Fruit fly (Drosophila melanogaster): ENCODE data around the gene CG15130.

The CG15130 gene

dm6 chr2L:20416754-20417563 lies 7.5 kb downstream of the CG15130 start, which contains the start of the genes CG10949 and Arpc2 (continued):
- no peak for TF ChIP-seq HLH54F (GFP tag; optimal IDR thresholded peaks at IDR 0.05)
- peak; percentile 29 for TF ChIP-seq lab (GFP tag; optimal IDR thresholded peaks at IDR 0.05)
- TF ChIP-seq vvl (GFP tag; IDR thresholded peaks at IDR 0.05), result peak; percentile 27; the same call in 1 of the 2 replicates
- TF ChIP-seq pum (GFP tag; optimal IDR thresholded peaks at IDR 0.05), result no peak
- TF ChIP-seq ttk (GFP tag; IDR thresholded peaks at IDR 0.05), result no peak
- TF ChIP-seq CG11093 (GFP tag; IDR thresholded peaks at IDR 0.05), result no peak
- TF ChIP-seq CG12236 (GFP tag; optimal IDR thresholded peaks at IDR 0.05), result no peak
- TF ChIP-seq Mad (GFP tag; optimal IDR thresholded peaks at IDR 0.05), result peak; percentile 8
- TF ChIP-seq CG13296 (GFP tag; optimal IDR thresholded peaks at IDR 0.05), result peak; percentile 48
- TF ChIP-seq Asciz (GFP tag; optimal IDR thresholded peaks at IDR 0.05), result no peak
- peak; percentile 44; the same call in 1 of the 2 replicates for TF ChIP-seq nerfin-2 (GFP tag; IDR thresholded peaks at IDR 0.05; ENCODE audit: partially characterized antibody)
- TF ChIP-seq aop (GFP tag; IDR thresholded peaks at IDR 0.05), result no peak
- TF ChIP-seq az2 (GFP tag; optimal IDR thresholded peaks at IDR 0.05), result peak; percentile 52
- peak; percentile 12 for TF ChIP-seq CG6765 (GFP tag; optimal IDR thresholded peaks at IDR 0.05)
- peak; percentile 66 for TF ChIP-seq CG18262 (tag; optimal IDR thresholded peaks at IDR 0.05)
- TF ChIP-seq CG15601 (tag; optimal IDR thresholded peaks at IDR 0.05), result peak; percentile 67
- peak; percentile 28; the same call in 2 of the 3 replicates for TF ChIP-seq HLH4C (GFP tag; IDR thresholded peaks at IDR 0.05; ENCODE audit: partially characterized antibody)
- TF ChIP-seq eve (GFP tag; optimal IDR thresholded peaks at IDR 0.05), result no peak
- peak; percentile 58 for TF ChIP-seq dmrt11E (tag; optimal IDR thresholded peaks at IDR 0.05)
- peak; percentile 84 for TF ChIP-seq sd (tag; optimal IDR thresholded peaks at IDR 0.05)
- TF ChIP-seq Fer2 (tag; optimal IDR thresholded peaks at IDR 0.05), result peak; percentile 35
- peak; percentile 79 for TF ChIP-seq Med (GFP tag)
- no peak for TF ChIP-seq ERR (GFP tag; optimal IDR thresholded peaks at IDR 0.05)
- peak; percentile 83 for TF ChIP-seq dm (GFP tag; optimal IDR thresholded peaks at IDR 0.05)
- peak; percentile 53; the same call in 1 of the 2 replicates for TF ChIP-seq NFAT (GFP tag; IDR thresholded peaks at IDR 0.05)
- TF ChIP-seq CG13894 (tag; optimal IDR thresholded peaks at IDR 0.05), result peak; percentile 27
- TF ChIP-seq so (GFP tag; IDR thresholded peaks at IDR 0.05), result no peak
- TF ChIP-seq CG8478 (optimal IDR thresholded peaks at IDR 0.05), result no peak
- no peak for TF ChIP-seq CG5180 (GFP tag; optimal IDR thresholded peaks at IDR 0.05)
- TF ChIP-seq CG3281 (GFP tag; optimal IDR thresholded peaks at IDR 0.05), result peak; percentile 7
- peak; percentile 39 for TF ChIP-seq CG16815 (GFP tag; optimal IDR thresholded peaks at IDR 0.05)
- peak; percentile 53 for TF ChIP-seq sug (tag; optimal IDR thresholded peaks at IDR 0.05)
- 0 out of 3 replicates have a peak, but pooled peaks have one; percentile 20 for TF ChIP-seq CG11695 (GFP tag; IDR thresholded peaks at IDR 0.05)
- peak; percentile 83 for TF ChIP-seq CG3847 (GFP tag; IDR thresholded peaks at IDR 0.05)
- peak; percentile 53 for TF ChIP-seq CG18599 (GFP tag; optimal IDR thresholded peaks at IDR 0.05)
- no peak for TF ChIP-seq rib (GFP tag; IDR thresholded peaks at IDR 0.05)
- TF ChIP-seq amos (GFP tag; IDR thresholded peaks at IDR 0.05; ENCODE audit: partially characterized antibody), result peak; percentile 73
- peak; percentile 69 for TF ChIP-seq Dek (tag; optimal IDR thresholded peaks at IDR 0.05)
- no peak for TF ChIP-seq Atf3 (GFP tag; optimal IDR thresholded peaks at IDR 0.05)
- no peak for TF ChIP-seq ci (GFP tag; IDR thresholded peaks at IDR 0.05)
- TF ChIP-seq CG10267 (tag; optimal IDR thresholded peaks at IDR 0.05), result peak; percentile 66
- peak; percentile 18 for TF ChIP-seq zf30C (GFP tag; optimal IDR thresholded peaks at IDR 0.05)
- TF ChIP-seq Hey (tag; optimal IDR thresholded peaks at IDR 0.05), result no peak
- TF ChIP-seq Sox100B (GFP tag; optimal IDR thresholded peaks at IDR 0.05), result peak; percentile 64
- TF ChIP-seq bowl (GFP tag; IDR thresholded peaks at IDR 0.05), result no peak
- TF ChIP-seq H2.0 (GFP tag; IDR thresholded peaks at IDR 0.05), result peak; percentile 38; the same call in 1 of the 2 replicates
- peak; percentile 47 for TF ChIP-seq ato (GFP tag; IDR thresholded peaks at IDR 0.05; ENCODE audit: partially characterized antibody)
- TF ChIP-seq CG4424 (GFP tag; optimal IDR thresholded peaks at IDR 0.05), result peak; percentile 33
- TF ChIP-seq Gsc (GFP tag; IDR thresholded peaks at IDR 0.05), result no peak

Measured in whole organism, embryonic.